Fruit fly (Drosophila melanogaster): ENCODE data around the gene Usf.

The Usf gene

dm6 chrX:4557772-4558171 is 9.2 kb upstream of the Usf start, which contains the start of gene CG3546:
Gene CG3546, plus strand, starts transcription at chrX:4558072.
- TF ChIP-seq Pif1B (GFP tag; optimal IDR thresholded peaks at IDR 0.05): no peak
- no peak for TF ChIP-seq gl (tag; optimal IDR thresholded peaks at IDR 0.05)
- no peak for TF ChIP-seq CG12605 (GFP tag; IDR thresholded peaks at IDR 0.05)
- TF ChIP-seq CG8159 (tag; optimal IDR thresholded peaks at IDR 0.05): no peak
- no peak for TF ChIP-seq CG8301 (tag; optimal IDR thresholded peaks at IDR 0.05)
- TF ChIP-seq CG9948 (tag; optimal IDR thresholded peaks at IDR 0.05): no peak
- TF ChIP-seq CG13204 (GFP tag; optimal IDR thresholded peaks at IDR 0.05): no peak
- no peak for TF ChIP-seq CG34367 (tag; optimal IDR thresholded peaks at IDR 0.05)
- no peak for TF ChIP-seq Snoo (tag; optimal IDR thresholded peaks at IDR 0.05)
- no peak for TF ChIP-seq CG15710 (tag; optimal IDR thresholded peaks at IDR 0.05)
- TF ChIP-seq fd96Ca (GFP tag; IDR thresholded peaks at IDR 0.05): no peak
- TF ChIP-seq Ets98B (GFP tag; IDR thresholded peaks at IDR 0.05): no peak
- TF ChIP-seq CG4496 (GFP tag; IDR thresholded peaks at IDR 0.05): no peak
- TF ChIP-seq CG14655 (GFP tag; optimal IDR thresholded peaks at IDR 0.05): no peak
- TF ChIP-seq D1 (tag; optimal IDR thresholded peaks at IDR 0.05): no peak
- TF ChIP-seq CG17806 (tag; optimal IDR thresholded peaks at IDR 0.05): no peak
- TF ChIP-seq Pif1A (GFP tag; optimal IDR thresholded peaks at IDR 0.05): no peak
- no peak for TF ChIP-seq CG32121 (GFP tag; IDR thresholded peaks at IDR 0.05)
- TF ChIP-seq EcR (GFP tag; optimal IDR thresholded peaks at IDR 0.05): no peak

dm6 chrX:4555833-4556232 is 7.2 kb upstream of the Usf start:
- TF ChIP-seq Snoo (tag; optimal IDR thresholded peaks at IDR 0.05) (no peak), EcR (GFP tag; optimal IDR thresholded peaks at IDR 0.05) (peak; percentile 21)

dm6 chrX:4554718-4555117 is 6.1 kb upstream of the Usf start:
- TF ChIP-seq CG9948 (tag; optimal IDR thresholded peaks at IDR 0.05) (no peak), Ets98B (GFP tag; IDR thresholded peaks at IDR 0.05) (no peak), rn (GFP tag; IDR thresholded peaks at IDR 0.05) (no peak), D1 (tag; optimal IDR thresholded peaks at IDR 0.05) (no peak), CG8301 (tag; optimal IDR thresholded peaks at IDR 0.05) (no peak), CG4496 (GFP tag; IDR thresholded peaks at IDR 0.05) (no peak)

DNA sequence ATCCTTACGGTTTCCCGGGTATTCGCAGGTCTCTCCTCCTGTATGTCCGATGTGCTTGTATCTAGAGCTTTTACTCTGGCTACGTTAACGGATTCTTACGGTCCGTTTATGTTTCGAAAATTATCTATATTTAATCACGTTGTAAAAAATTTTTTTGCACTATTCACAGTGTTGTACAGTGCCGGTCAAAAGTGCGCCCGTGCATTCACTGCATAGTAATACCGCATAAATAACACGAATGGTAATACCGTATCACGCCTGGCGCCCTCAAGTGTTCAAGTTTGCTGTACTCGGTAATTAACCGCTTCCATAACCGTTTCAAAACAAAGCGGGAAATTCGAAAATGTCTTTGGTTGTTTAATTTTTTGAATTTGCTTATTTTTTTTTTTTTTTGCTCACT is 5.4 kb upstream of the Usf start, which contains the start of gene CG11444:
Gene CG11444 (minus strand): TSS at position 400 of the 400 bp plus-strand sequence.
- TF ChIP-seq CG8301 (tag; optimal IDR thresholded peaks at IDR 0.05) (no peak), gl (tag; optimal IDR thresholded peaks at IDR 0.05) (no peak), CG8159 (tag; optimal IDR thresholded peaks at IDR 0.05) (no peak), rn (GFP tag; IDR thresholded peaks at IDR 0.05) (no peak), CG4496 (GFP tag; IDR thresholded peaks at IDR 0.05) (peak; percentile 14; the same call in 1 of the 3 replicates), Snoo (tag; optimal IDR thresholded peaks at IDR 0.05) (peak; percentile 38), CG13204 (GFP tag; optimal IDR thresholded peaks at IDR 0.05) (no peak), fd96Ca (GFP tag; IDR thresholded peaks at IDR 0.05) (no peak; the same call in 2 of the 3 replicates), CG9948 (tag; optimal IDR thresholded peaks at IDR 0.05) (no peak), CG15710 (tag; optimal IDR thresholded peaks at IDR 0.05) (no peak), D1 (tag; optimal IDR thresholded peaks at IDR 0.05) (no peak), CG12605 (GFP tag; IDR thresholded peaks at IDR 0.05) (no peak), CG14655 (GFP tag; optimal IDR thresholded peaks at IDR 0.05) (no peak), Pif1B (GFP tag; optimal IDR thresholded peaks at IDR 0.05) (no peak), Pif1A (GFP tag; optimal IDR thresholded peaks at IDR 0.05) (no peak), EcR (GFP tag; optimal IDR thresholded peaks at IDR 0.05) (peak; percentile 7), Ets98B (GFP tag; IDR thresholded peaks at IDR 0.05) (no peak), CG32121 (GFP tag; IDR thresholded peaks at IDR 0.05) (peak; percentile 43), CG34367 (tag; optimal IDR thresholded peaks at IDR 0.05) (no peak), CG17806 (tag; optimal IDR thresholded peaks at IDR 0.05) (no peak)

dm6 chrX:4551717-4552116 is 3.1 kb upstream of the Usf start, which contains the start of the genes CG11436 and CG3527:
Gene CG11436, minus strand, starts transcription at chrX:4551878.
Gene CG3527, plus strand, starts transcription at chrX:4551973.
- TF ChIP-seq rn (GFP tag; IDR thresholded peaks at IDR 0.05) (no peak), EcR (GFP tag; optimal IDR thresholded peaks at IDR 0.05) (peak; percentile 12)

- TF ChIP-seq EcR (GFP tag; optimal IDR thresholded peaks at IDR 0.05) (no peak), Pif1B (GFP tag; optimal IDR thresholded peaks at IDR 0.05) (no peak)
Measured at dm6 chrX:4542353-4542752, 6.2 kb downstream of the Usf start, which contains the start of gene CG3568. Gene CG3568, plus strand, starts transcription at chrX:4542630.

dm6 chrX:4540430-4540932 is 8.1 kb downstream of the Usf start, which contains the start of the genes rb and CHOp24:
Gene rb, minus strand, starts transcription at chrX:4540626.
Gene CHOp24, plus strand, starts transcription at chrX:4540908.
- TF ChIP-seq rn (GFP tag; IDR thresholded peaks at IDR 0.05) (no peak), CG10348 (GFP tag; IDR thresholded peaks at IDR 0.05) (no peak), CG13204 (GFP tag; optimal IDR thresholded peaks at IDR 0.05) (no peak), CG12605 (GFP tag; IDR thresholded peaks at IDR 0.05) (peak; percentile 45; the same call in 1 of the 2 replicates), CG9948 (tag; optimal IDR thresholded peaks at IDR 0.05) (no peak), CG17806 (tag; optimal IDR thresholded peaks at IDR 0.05) (no peak), Pif1B (GFP tag; optimal IDR thresholded peaks at IDR 0.05) (no peak), Pif1A (GFP tag; optimal IDR thresholded peaks at IDR 0.05) (no peak), CG34367 (tag; optimal IDR thresholded peaks at IDR 0.05) (peak; percentile 32), CG32121 (GFP tag; IDR thresholded peaks at IDR 0.05) (no peak), Ets98B (GFP tag; IDR thresholded peaks at IDR 0.05) (no peak), CG4496 (GFP tag; IDR thresholded peaks at IDR 0.05) (peak; percentile 27; the same call in 1 of the 3 replicates), CG8159 (tag; optimal IDR thresholded peaks at IDR 0.05) (no peak), Snoo (tag; optimal IDR thresholded peaks at IDR 0.05) (no peak), D1 (tag; optimal IDR thresholded peaks at IDR 0.05) (no peak), gl (tag; optimal IDR thresholded peaks at IDR 0.05) (peak; percentile 61), CG15710 (tag; optimal IDR thresholded peaks at IDR 0.05) (peak; percentile 22), CG14655 (GFP tag; optimal IDR thresholded peaks at IDR 0.05) (no peak), CG8301 (tag; optimal IDR thresholded peaks at IDR 0.05) (no peak), EcR (GFP tag; optimal IDR thresholded peaks at IDR 0.05) (peak; percentile 7), fd96Ca (GFP tag; IDR thresholded peaks at IDR 0.05) (no peak)
